Fruit fly (Drosophila melanogaster): ENCODE measurements around the gene MstProx.

DNA sequence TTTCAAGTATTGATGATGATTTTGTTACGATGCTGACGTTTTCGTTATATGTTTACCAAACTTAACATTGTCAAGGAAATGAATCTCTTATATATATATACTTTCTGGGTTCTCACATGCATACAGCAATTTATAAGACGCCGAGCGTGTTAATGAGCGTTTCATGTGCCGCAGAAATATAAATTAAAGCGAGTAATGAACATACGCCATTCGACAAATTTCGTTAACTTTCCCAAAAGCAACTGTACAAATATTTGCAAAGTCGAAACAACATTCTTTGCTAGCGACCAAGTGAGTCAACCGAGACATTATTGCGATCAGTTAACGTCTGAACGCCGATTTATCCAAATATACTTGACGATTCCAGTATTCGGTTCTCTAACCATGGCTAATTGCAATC is 24.3 kb downstream of the MstProx start, which contains the start of gene CG31496:
- no peak for TF ChIP-seq CG9948 (tag; optimal IDR thresholded peaks at IDR 0.05)
- no peak for TF ChIP-seq CG17806 (tag; optimal IDR thresholded peaks at IDR 0.05)
- TF ChIP-seq EcR (GFP tag; optimal IDR thresholded peaks at IDR 0.05): no peak
- no peak for TF ChIP-seq CG13204 (GFP tag; optimal IDR thresholded peaks at IDR 0.05)
- no peak for TF ChIP-seq Snoo (tag; optimal IDR thresholded peaks at IDR 0.05)
- no peak for TF ChIP-seq CG14655 (GFP tag; optimal IDR thresholded peaks at IDR 0.05)
- TF ChIP-seq CG8301 (tag; optimal IDR thresholded peaks at IDR 0.05): no peak
- no peak for TF ChIP-seq rn (GFP tag; IDR thresholded peaks at IDR 0.05)
- no peak for TF ChIP-seq fd96Ca (GFP tag; IDR thresholded peaks at IDR 0.05)
- TF ChIP-seq CG8159 (tag; optimal IDR thresholded peaks at IDR 0.05): no peak
- no peak for TF ChIP-seq CG12605 (GFP tag; IDR thresholded peaks at IDR 0.05)
- TF ChIP-seq CG10348 (GFP tag; IDR thresholded peaks at IDR 0.05): no peak
- TF ChIP-seq CG15710 (tag; optimal IDR thresholded peaks at IDR 0.05): no peak
- no peak for TF ChIP-seq Ets98B (GFP tag; IDR thresholded peaks at IDR 0.05)
